Fruit fly (Drosophila melanogaster) whole organism, embryonic: ENCODE measurements around the gene sws.

Source experiments
- Antp ChIP-seq: fragments of 200-800 bp; sonication (Bioruptor generic); optimal IDR thresholded peaks from 3 replicates; lab custom pipeline; 2016; ENCODE audit warnings: missing biosample characterization, missing genetic modification characterization
- CG10431 ChIP-seq: fragments of 200-800 bp; sonication (Bioruptor generic); optimal IDR thresholded peaks from 3 replicates; lab custom pipeline; 2018; ENCODE audit warnings: missing biosample characterization, mild to moderate bottlenecking, missing genetic modification characterization
- CG11093 ChIP-seq: fragments of 200-800 bp; sonication (Bioruptor generic); IDR thresholded peaks from 3 replicates; pipeline ENCODE4 v1.3.6; 2022; ENCODE audit warnings: missing biosample characterization, missing genetic modification characterization
- CG11456 ChIP-seq: fragments of 200-800 bp; sonication (Bioruptor generic); IDR thresholded peaks from 3 replicates; pipeline ENCODE4 v1.3.6; 2022; ENCODE audit warnings: missing biosample characterization, missing genetic modification characterization
- CG12155 ChIP-seq: fragments of 200-800 bp; sonication (Bioruptor generic); optimal IDR thresholded peaks from 3 replicates; lab custom pipeline; 2016; ENCODE audit warnings: missing biosample characterization, missing genetic modification characterization
- CG12299 ChIP-seq: fragments of 200-800 bp; sonication (Bioruptor generic); optimal IDR thresholded peaks from 2 replicates; lab custom pipeline; 2018; ENCODE audit warnings: missing biosample characterization, mild to moderate bottlenecking, missing genetic modification characterization
- CG12744 ChIP-seq: fragments of 200-800 bp; sonication (Bioruptor generic); optimal IDR thresholded peaks from 2 replicates; lab custom pipeline; 2016; ENCODE audit warnings: missing biosample characterization, missing genetic modification characterization
- CG14050 ChIP-seq: fragments of 200-800 bp; sonication (Bioruptor generic); IDR thresholded peaks from 3 replicates; pipeline ENCODE4 v1.3.6; 2022; ENCODE audit warnings: missing biosample characterization, missing genetic modification characterization
- CG1529 ChIP-seq: fragments of 200-800 bp; sonication (Bioruptor generic); optimal IDR thresholded peaks from 3 replicates; lab custom pipeline; 2018; ENCODE audit warnings: missing biosample characterization, missing genetic modification characterization
- CG18011 ChIP-seq: fragments of 200-800 bp; sonication (Bioruptor generic); optimal IDR thresholded peaks from 2 replicates; lab custom pipeline; 2017; ENCODE audit warnings: missing biosample characterization, missing genetic modification characterization, mild to moderate bottlenecking, moderate library complexity, missing genotype
- CG2712 ChIP-seq: fragments of 200-800 bp; optimal IDR thresholded peaks from 3 replicates; lab custom pipeline; 2019; ENCODE audit warnings: missing biosample characterization, mild to moderate bottlenecking, missing genetic modification characterization, moderate library complexity
- CG31388 ChIP-seq: fragments of 200-800 bp; sonication (Bioruptor generic); optimal IDR thresholded peaks from 2 replicates; lab custom pipeline; 2016; ENCODE audit warnings: missing biosample characterization, missing genetic modification characterization
- CG4707 ChIP-seq: fragments of 200-800 bp; sonication (Bioruptor generic); optimal IDR thresholded peaks from 2 replicates; lab custom pipeline; 2018; ENCODE audit warnings: missing biosample characterization, mild to moderate bottlenecking, missing genetic modification characterization, moderate library complexity
- CG7839 ChIP-seq: fragments of 200-800 bp; sonication (Bioruptor generic); optimal IDR thresholded peaks from 3 replicates; lab custom pipeline; 2018; ENCODE audit warnings: missing biosample characterization, mild to moderate bottlenecking, missing genetic modification characterization, moderate library complexity
- CG7928 ChIP-seq: fragments of 200-800 bp; sonication (Bioruptor generic); optimal IDR thresholded peaks from 2 replicates; lab custom pipeline; 2017; ENCODE audit warnings: missing biosample characterization, mild to moderate bottlenecking, missing genetic modification characterization
- CG9876 ChIP-seq: fragments of 200-800 bp; sonication (Bioruptor generic); optimal IDR thresholded peaks from 2 replicates; lab custom pipeline; 2016; ENCODE audit warnings: missing biosample characterization, missing genetic modification characterization
- Deaf1 ChIP-seq: fragments of 200-800 bp; optimal IDR thresholded peaks from 3 replicates; lab custom pipeline; 2019; ENCODE audit warnings: missing biosample characterization, mild to moderate bottlenecking, missing genetic modification characterization, moderate library complexity
- Dip2 ChIP-seq: fragments of 200-800 bp; sonication (Bioruptor generic); IDR thresholded peaks from 2 replicates; pipeline ENCODE4 v1.3.6; 2022; ENCODE audit warnings: missing biosample characterization, missing genetic modification characterization
- Doc3 ChIP-seq: fragments of 200-800 bp; sonication (Bioruptor generic); IDR thresholded peaks from 3 replicates; pipeline ENCODE4 v1.3.6; 2022; ENCODE audit warnings: missing biosample characterization, missing genetic modification characterization; ENCODE audit not compliant: partially characterized antibody
- Gug ChIP-seq: fragments of 200-800 bp; sonication (Bioruptor generic); IDR thresholded peaks from 4 replicates; pipeline ENCODE4 v1.3.6; 2022; ENCODE audit warnings: missing biosample characterization, missing genetic modification characterization
- Hr78 ChIP-seq, 2 experiments: fragments of 200-800 bp in 1 of 2; fragments of >200 bp in 1 of 2; sonication (Bioruptor generic) in 1 of 2; optimal IDR thresholded peaks; 2 replicates each; lab custom pipeline; 2017 to 2019; ENCODE audit warnings: missing biosample characterization in 2 of 2, missing genetic modification characterization in 2 of 2, mild to moderate bottlenecking in 1 of 2, moderate library complexity in 1 of 2
- Lhr ChIP-seq: fragments of 200-800 bp; sonication (Bioruptor generic); optimal IDR thresholded peaks from 3 replicates; lab custom pipeline; 2017; ENCODE audit warnings: mild to moderate bottlenecking, missing biosample characterization, missing genetic modification reagents, missing genetic modification characterization
- MTF-1 ChIP-seq: fragments of 200-800 bp; sonication (Bioruptor generic); optimal IDR thresholded peaks from 2 replicates; lab custom pipeline; 2018; ENCODE audit warnings: missing biosample characterization, mild to moderate bottlenecking, missing genetic modification characterization, borderline replicate concordance
- Mrtf ChIP-seq: fragments of 200-800 bp; sonication (Bioruptor generic); IDR thresholded peaks from 3 replicates; pipeline ENCODE4 v1.3.6; 2022; ENCODE audit warnings: missing biosample characterization, missing genetic modification characterization
- Opbp ChIP-seq: fragments of 200-800 bp; sonication (Bioruptor generic); IDR thresholded peaks from 3 replicates; pipeline ENCODE4 v1.3.6; 2022; ENCODE audit warnings: missing biosample characterization, missing genetic modification characterization; ENCODE audit not compliant: partially characterized antibody
- Sin3A ChIP-seq: fragments of >200 bp; optimal IDR thresholded peaks from 2 replicates; lab custom pipeline; 2018
- TFAM ChIP-seq: fragments of 200-800 bp; sonication (Bioruptor generic); optimal IDR thresholded peaks from 2 replicates; lab custom pipeline; 2017; ENCODE audit warnings: missing biosample characterization, missing genetic modification characterization, inconsistent platforms
- al ChIP-seq: fragments of 200-800 bp; sonication (Bioruptor generic); IDR thresholded peaks from 2 replicates; pipeline ENCODE4 v1.3.6; 2022; ENCODE audit warnings: missing biosample characterization, missing genetic modification characterization
- bsh ChIP-seq, 2 experiments: fragments of 200-800 bp; sonication (Bioruptor generic); optimal IDR thresholded peaks; 2 replicates each; lab custom pipeline; 2017 to 2018; ENCODE audit warnings: mild to moderate bottlenecking in 2 of 2, missing biosample characterization in 2 of 2, missing genetic modification characterization in 2 of 2, moderate library complexity in 1 of 2
- caup ChIP-seq: fragments of 200-800 bp; sonication (Bioruptor generic); optimal IDR thresholded peaks from 3 replicates; lab custom pipeline; 2017; ENCODE audit warnings: missing biosample characterization, mild to moderate bottlenecking, missing genetic modification characterization, moderate library complexity; ENCODE audit not compliant: severe bottlenecking
- cg ChIP-seq: fragments of 200-800 bp; sonication (Bioruptor generic); optimal IDR thresholded peaks from 3 replicates; lab custom pipeline; 2019; ENCODE audit warnings: missing biosample characterization, mild to moderate bottlenecking, missing genetic modification characterization, moderate library complexity
- crp ChIP-seq, 2 experiments: fragments of 200-800 bp; sonication (Bioruptor generic); optimal IDR thresholded peaks; 2 replicates in 1 of 2; 3 replicates in 1 of 2; lab custom pipeline; 2017; ENCODE audit warnings: missing biosample characterization in 2 of 2, missing genetic modification characterization in 2 of 2, mild to moderate bottlenecking in 1 of 2, moderate library complexity in 1 of 2
- dpn ChIP-seq, 2 experiments: fragments of 200-800 bp; sonication (Bioruptor generic); optimal IDR thresholded peaks; 3 replicates each; lab custom pipeline; 2016; ENCODE audit warnings: missing biosample characterization in 2 of 2, missing genetic modification characterization in 2 of 2
- en ChIP-seq: fragments of 200-800 bp; sonication (Bioruptor generic); optimal IDR thresholded peaks from 2 replicates; lab custom pipeline; 2016; ENCODE audit warnings: missing biosample characterization, missing genetic modification characterization
- ftz-f1 ChIP-seq: fragments of 200-800 bp; sonication (Bioruptor generic); optimal IDR thresholded peaks from 2 replicates; lab custom pipeline; 2016; ENCODE audit warnings: missing biosample characterization, missing genetic modification characterization
- gem ChIP-seq: fragments of 200-800 bp; sonication (Bioruptor generic); optimal IDR thresholded peaks from 2 replicates; lab custom pipeline; 2019; ENCODE audit warnings: missing biosample characterization, mild to moderate bottlenecking, missing genetic modification characterization, moderate library complexity
- her ChIP-seq: fragments of 200-800 bp; sonication (Bioruptor generic); optimal IDR thresholded peaks from 2 replicates; lab custom pipeline; 2016; ENCODE audit warnings: missing biosample characterization, missing genetic modification characterization
- maf-S ChIP-seq: fragments of 200-800 bp; sonication (Bioruptor generic); optimal IDR thresholded peaks from 2 replicates; lab custom pipeline; 2016; ENCODE audit warnings: missing biosample characterization, missing genetic modification characterization
- nau ChIP-seq: fragments of 200-800 bp; sonication (Bioruptor generic); optimal IDR thresholded peaks from 3 replicates; lab custom pipeline; 2017; ENCODE audit warnings: missing biosample characterization, mild to moderate bottlenecking, missing genetic modification characterization, missing genetic modification reagents
- nom ChIP-seq: fragments of 200-800 bp; sonication (Bioruptor generic); optimal IDR thresholded peaks from 2 replicates; lab custom pipeline; 2017; ENCODE audit warnings: missing biosample characterization, missing genetic modification characterization, mild to moderate bottlenecking, moderate library complexity, missing genetic modification reagents
- peb ChIP-seq: fragments of 200-800 bp; sonication (Bioruptor generic); IDR thresholded peaks from 2 replicates; pipeline ENCODE4 v1.3.6; 2022; ENCODE audit warnings: missing biosample characterization, missing genetic modification characterization
- pho ChIP-seq: fragments of 200-800 bp; sonication (Bioruptor generic); optimal IDR thresholded peaks from 2 replicates; lab custom pipeline; 2016; ENCODE audit warnings: missing biosample characterization, missing genetic modification characterization
- pum ChIP-seq: fragments of 200-800 bp; sonication (Bioruptor generic); optimal IDR thresholded peaks from 2 replicates; lab custom pipeline; 2016; ENCODE audit warnings: missing biosample characterization, missing genetic modification characterization
- ro ChIP-seq: fragments of 200-800 bp; sonication (Bioruptor generic); IDR thresholded peaks from 2 replicates; pipeline ENCODE4 v1.3.6; 2022; ENCODE audit warnings: missing biosample characterization, missing genetic modification characterization
- sisA ChIP-seq: fragments of 200-800 bp; sonication (Bioruptor generic); IDR thresholded peaks from 2 replicates; pipeline ENCODE4 v1.3.6; 2022; ENCODE audit warnings: missing biosample characterization, missing genetic modification characterization
- slbo ChIP-seq: fragments of 200-800 bp; sonication (Bioruptor generic); IDR thresholded peaks from 2 replicates; pipeline ENCODE4 v1.3.6; 2022; ENCODE audit warnings: missing biosample characterization, missing genetic modification characterization
- sug ChIP-seq: fragments of 200-800 bp; optimal IDR thresholded peaks from 2 replicates; lab custom pipeline; 2019; ENCODE audit warnings: missing biosample characterization, mild to moderate bottlenecking, missing genetic modification characterization, moderate library complexity
- z ChIP-seq: fragments of 200-800 bp; sonication (Bioruptor generic); IDR thresholded peaks from 3 replicates; pipeline ENCODE4 v1.3.6; 2022; ENCODE audit warnings: missing biosample characterization, missing genetic modification characterization
- zen2 ChIP-seq: fragments of 200-800 bp; sonication (Bioruptor generic); IDR thresholded peaks from 3 replicates; pipeline ENCODE4 v1.3.6; 2022; ENCODE audit warnings: missing biosample characterization, missing genetic modification characterization; ENCODE audit not compliant: partially characterized antibody

The sws gene

DNA sequence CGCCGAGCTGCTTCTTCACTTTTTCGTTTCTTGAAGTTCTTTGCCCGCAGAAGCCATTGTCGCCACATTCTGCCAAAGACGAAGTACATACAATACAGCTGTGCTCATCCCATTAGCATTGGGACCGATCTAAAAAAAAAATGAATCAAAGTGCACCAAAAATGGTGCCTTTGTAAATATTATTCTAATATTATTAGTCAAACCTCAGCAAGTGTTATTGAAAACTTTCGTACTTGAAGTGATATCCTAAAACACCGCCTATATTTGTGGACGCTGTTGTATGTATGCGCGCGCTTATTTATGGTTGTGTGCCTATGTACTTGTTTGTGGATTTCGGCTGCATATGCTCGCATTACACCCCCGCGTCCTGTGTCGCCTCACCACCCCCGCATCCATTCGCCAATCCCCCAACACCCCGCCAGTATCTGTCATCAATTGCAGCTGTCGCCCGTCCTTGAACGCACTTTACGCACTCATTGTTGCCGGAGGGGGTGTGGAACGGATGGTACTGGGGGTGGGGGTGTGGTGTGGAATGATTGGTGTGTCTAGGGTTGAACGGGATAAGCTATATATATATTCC, 4.4 kb upstream of the sws start (continued):
- TF ChIP-seq cg (no peak), CG18011 (GFP tag; lab: Kevin White, UChicago) (peak; percentile 66), Lhr (GFP tag; lab: Kevin White, UChicago) (peak; percentile 75), CG31388 (GFP tag; lab: Kevin White, UChicago) (peak; percentile 9), maf-S (GFP tag; lab: Kevin White, UChicago) (peak; percentile 33), CG14050 (GFP tag; lab: Robert Waterston, UW) (peak; percentile 79), CG12155 (GFP tag; lab: Kevin White, UChicago) (peak; percentile 65), CG4707 (GFP tag; lab: Kevin White, UChicago) (peak; percentile 77), CG1529 (GFP tag; lab: Kevin White, UChicago) (peak; percentile 79), Gug (GFP tag; lab: Robert Waterston, UW) (peak; percentile 85), Dip2 (GFP tag; lab: Robert Waterston, UW) (no peak), ro (peak; percentile 68), Antp (GFP tag; lab: Kevin White, UChicago) (peak; percentile 49), pho (GFP tag; lab: Kevin White, UChicago) (no peak), dpn (GFP tag; optimal IDR thresholded peaks at IDR 0.05; lab: Kevin White, UChicago) (peak; percentile 69 to 87), CG7928 (no peak), CG11093 (GFP tag; lab: Robert Waterston, UW) (peak; percentile 79), caup (GFP tag; lab: Kevin White, UChicago) (peak; percentile 87), Deaf1 (peak; percentile 40), her (GFP tag; lab: Kevin White, UChicago) (peak; percentile 12), slbo (peak; percentile 80), sisA (peak; percentile 89), z (GFP tag; lab: Robert Waterston, UW) (no peak), zen2 (GFP tag; lab: Robert Waterston, UW) (no peak), ftz-f1 (GFP tag; lab: Kevin White, UChicago) (no peak), TFAM (peak; percentile 51), CG12299 (tag; lab: Kevin White, UChicago) (peak; percentile 75), Opbp (GFP tag; lab: Robert Waterston, UW) (no peak), CG11456 (GFP tag; lab: Robert Waterston, UW) (peak; percentile 88), Sin3A (lab: Kevin White, UChicago) (no peak), CG7839 (tag; lab: Kevin White, UChicago) (peak; percentile 92), gem (tag; lab: Kevin White, UChicago) (peak; percentile 93), CG2712 (tag; lab: Kevin White, UChicago) (peak; percentile 88), CG9876 (GFP tag; lab: Kevin White, UChicago) (no peak), sug (peak; percentile 39), nau (GFP tag; lab: Kevin White, UChicago) (peak; percentile 83), bsh (GFP tag; optimal IDR thresholded peaks at IDR 0.05; lab: Kevin White, UChicago) (peak; percentile 76 to 95), Doc3 (GFP tag; lab: Robert Waterston, UW) (no peak), CG12744 (GFP tag; lab: Kevin White, UChicago) (peak; percentile 21), peb (GFP tag; lab: Robert Waterston, UW) (peak; percentile 75), MTF-1 (GFP tag; lab: Kevin White, UChicago) (peak; percentile 83), pum (GFP tag; lab: Kevin White, UChicago) (peak; percentile 59), crp (GFP tag; optimal IDR thresholded peaks at IDR 0.05; lab: Kevin White, UChicago) (peak in 1 of 2 experiments; percentile 35), CG10431 (GFP tag; lab: Kevin White, UChicago) (peak; percentile 46), al (GFP tag; lab: Robert Waterston, UW) (peak; percentile 52; the same call in 1 of the 2 replicates), Hr78 (GFP tag; optimal IDR thresholded peaks at IDR 0.05; lab: Kevin White, UChicago) (peak in 1 of 2 experiments; percentile 68), Mrtf (GFP tag; lab: Robert Waterston, UW) (peak; percentile 88), en (GFP tag; lab: Kevin White, UChicago) (peak; percentile 22), nom (GFP tag; lab: Kevin White, UChicago) (peak; percentile 87)
